Fruit fly (Drosophila melanogaster) whole organism, embryonic: ENCODE results near the gene Ufd1.
A peak's percentile ranks its signal among the peaks of the same experiment; 100 is the strongest.

Source experiments
- ATbp ChIP-seq: fragments of 200-800 bp; sonication (Bioruptor generic); optimal IDR thresholded peaks from 2 replicates; lab custom pipeline; 2017; ENCODE audit warnings: missing biosample characterization, mild to moderate bottlenecking, missing genetic modification characterization, missing genetic modification reagents
- Asciz ChIP-seq: fragments of 200-800 bp; sonication (Bioruptor generic); optimal IDR thresholded peaks from 2 replicates; lab custom pipeline; 2017; ENCODE audit warnings: missing biosample characterization, mild to moderate bottlenecking, missing genetic modification characterization, missing genetic modification reagents
- Atf6 ChIP-seq: fragments of 200-800 bp; sonication (Bioruptor generic); IDR thresholded peaks from 2 replicates; pipeline ENCODE4 v1.3.6; 2022; ENCODE audit warnings: missing biosample characterization, missing genetic modification characterization
- B-H2 ChIP-seq: fragments of 200-800 bp; sonication (Bioruptor generic); optimal IDR thresholded peaks from 2 replicates; lab custom pipeline; 2018; ENCODE audit warnings: missing biosample characterization, mild to moderate bottlenecking, missing genetic modification characterization
- Bdp1 ChIP-seq: fragments of 200-800 bp; sonication (Bioruptor generic); optimal IDR thresholded peaks from 3 replicates; lab custom pipeline; 2016; ENCODE audit warnings: missing biosample characterization, missing genetic modification characterization
- CG10543 ChIP-seq: fragments of 200-800 bp; sonication (Bioruptor generic); optimal IDR thresholded peaks from 3 replicates; lab custom pipeline; 2017; ENCODE audit warnings: missing biosample characterization, mild to moderate bottlenecking, missing genetic modification characterization, moderate library complexity
- CG11398 ChIP-seq: fragments of 200-800 bp; sonication (Bioruptor generic); optimal IDR thresholded peaks from 2 replicates; lab custom pipeline; 2016; ENCODE audit warnings: missing biosample characterization, missing genetic modification characterization
- CG12155 ChIP-seq: fragments of 200-800 bp; sonication (Bioruptor generic); optimal IDR thresholded peaks from 3 replicates; lab custom pipeline; 2016; ENCODE audit warnings: missing biosample characterization, missing genetic modification characterization
- CG12299 ChIP-seq: fragments of 200-800 bp; sonication (Bioruptor generic); optimal IDR thresholded peaks from 2 replicates; lab custom pipeline; 2018; ENCODE audit warnings: missing biosample characterization, mild to moderate bottlenecking, missing genetic modification characterization
- CG12659 ChIP-seq: fragments of 200-800 bp; sonication (Bioruptor generic); optimal IDR thresholded peaks from 3 replicates; lab custom pipeline; 2017; ENCODE audit warnings: mild to moderate bottlenecking, missing biosample characterization, missing genetic modification reagents, missing genetic modification characterization
- CG13894 ChIP-seq: fragments of 200-800 bp; sonication (Bioruptor generic); optimal IDR thresholded peaks from 3 replicates; lab custom pipeline; 2018; ENCODE audit warnings: missing biosample characterization, mild to moderate bottlenecking, missing genetic modification characterization, moderate library complexity
- CG14441 ChIP-seq: fragments of 200-800 bp; sonication (Bioruptor generic); IDR thresholded peaks from 2 replicates; pipeline ENCODE4 v1.3.6; 2022; ENCODE audit warnings: missing biosample characterization, missing genetic modification characterization
- CG14710 ChIP-seq: fragments of 200-800 bp; sonication (Bioruptor generic); optimal IDR thresholded peaks from 3 replicates; lab custom pipeline; 2019; ENCODE audit warnings: missing biosample characterization, mild to moderate bottlenecking, missing genetic modification characterization, moderate library complexity
- CG15073 ChIP-seq: fragments of 200-800 bp; sonication (Bioruptor generic); optimal IDR thresholded peaks from 2 replicates; lab custom pipeline; 2016; ENCODE audit warnings: missing biosample characterization, missing genetic modification characterization
- CG17359 ChIP-seq: fragments of 200-800 bp; sonication (Bioruptor generic); optimal IDR thresholded peaks from 3 replicates; lab custom pipeline; 2018; ENCODE audit warnings: missing biosample characterization, mild to moderate bottlenecking, missing genetic modification characterization, moderate library complexity
- CG17361 ChIP-seq: fragments of 200-800 bp; sonication (Bioruptor generic); IDR thresholded peaks from 3 replicates; pipeline ENCODE4 v1.3.6; 2022; ENCODE audit warnings: missing biosample characterization, missing genetic modification characterization
- CG18262 ChIP-seq: fragments of 200-800 bp; optimal IDR thresholded peaks from 3 replicates; lab custom pipeline; 2019; ENCODE audit warnings: missing biosample characterization, mild to moderate bottlenecking, missing genetic modification characterization, moderate library complexity
- CG2712 ChIP-seq: fragments of 200-800 bp; optimal IDR thresholded peaks from 3 replicates; lab custom pipeline; 2019; ENCODE audit warnings: missing biosample characterization, mild to moderate bottlenecking, missing genetic modification characterization, moderate library complexity
- CG2875 ChIP-seq: fragments of 200-800 bp; sonication (Bioruptor generic); optimal IDR thresholded peaks from 2 replicates; lab custom pipeline; 2017; ENCODE audit warnings: missing biosample characterization, mild to moderate bottlenecking, missing genetic modification characterization, missing genetic modification reagents
- CG30020 ChIP-seq: fragments of 200-800 bp; optimal IDR thresholded peaks from 2 replicates; lab custom pipeline; 2019; ENCODE audit warnings: missing biosample characterization, mild to moderate bottlenecking, missing genetic modification characterization, moderate library complexity
- CG3065 ChIP-seq: fragments of 200-800 bp; sonication (Bioruptor generic); optimal IDR thresholded peaks from 2 replicates; lab custom pipeline; 2016; ENCODE audit warnings: missing biosample characterization, missing genetic modification characterization
- CG33213 ChIP-seq: fragments of 200-800 bp; sonication (Bioruptor generic); optimal IDR thresholded peaks from 3 replicates; lab custom pipeline; 2016; ENCODE audit warnings: missing biosample characterization, missing genetic modification characterization
- CG5180 ChIP-seq: fragments of 200-800 bp; sonication (Bioruptor generic); optimal IDR thresholded peaks from 3 replicates; lab custom pipeline; 2017; ENCODE audit warnings: missing biosample characterization, missing genetic modification characterization, mild to moderate bottlenecking, moderate library complexity, missing genetic modification reagents
- CG6689 ChIP-seq: fragments of 200-800 bp; sonication (Bioruptor generic); IDR thresholded peaks from 2 replicates; pipeline ENCODE4 v1.3.6; 2022; ENCODE audit warnings: missing biosample characterization, missing genetic modification characterization
- CG6813 ChIP-seq: fragments of 200-800 bp; sonication (Bioruptor generic); optimal IDR thresholded peaks from 2 replicates; lab custom pipeline; 2017; ENCODE audit warnings: missing biosample characterization, missing genetic modification characterization, mild to moderate bottlenecking, moderate library complexity, missing genetic modification reagents
- CG9797 ChIP-seq: fragments of 200-800 bp; sonication (Bioruptor generic); optimal IDR thresholded peaks from 3 replicates; lab custom pipeline; 2018; ENCODE audit warnings: missing biosample characterization, mild to moderate bottlenecking, missing genetic modification characterization
- Dbx ChIP-seq: fragments of 200-800 bp; sonication (Bioruptor generic); IDR thresholded peaks from 3 replicates; pipeline ENCODE4 v1.3.6; 2022; ENCODE audit warnings: missing biosample characterization, missing genetic modification characterization
- Dip2 ChIP-seq: fragments of 200-800 bp; sonication (Bioruptor generic); IDR thresholded peaks from 2 replicates; pipeline ENCODE4 v1.3.6; 2022; ENCODE audit warnings: missing biosample characterization, missing genetic modification characterization
- Fer3 ChIP-seq: fragments of 200-800 bp; sonication (Bioruptor generic); optimal IDR thresholded peaks from 2 replicates; lab custom pipeline; 2018; ENCODE audit warnings: missing biosample characterization, mild to moderate bottlenecking, missing genetic modification characterization, moderate library complexity
- Hand ChIP-seq: fragments of 200-800 bp; sonication (Bioruptor generic); optimal IDR thresholded peaks from 2 replicates; lab custom pipeline; 2017; ENCODE audit warnings: mild to moderate bottlenecking, missing biosample characterization, missing genetic modification reagents, missing genetic modification characterization
- Max ChIP-seq: fragments of 200-800 bp; sonication (Bioruptor generic); optimal IDR thresholded peaks from 2 replicates; lab custom pipeline; 2016; ENCODE audit warnings: missing biosample characterization, mild to moderate bottlenecking, missing genetic modification characterization
- NK7.1 ChIP-seq: fragments of 200-800 bp; sonication (Bioruptor generic); optimal IDR thresholded peaks from 3 replicates; lab custom pipeline; 2016; ENCODE audit warnings: missing biosample characterization, missing genetic modification characterization
- Rfx ChIP-seq: fragments of 200-800 bp; sonication (Bioruptor generic); IDR thresholded peaks from 2 replicates; pipeline ENCODE4 v1.3.6; 2022; ENCODE audit warnings: missing biosample characterization, missing genetic modification characterization
- Xbp1 ChIP-seq: fragments of 200-800 bp; sonication (Bioruptor generic); optimal IDR thresholded peaks from 3 replicates; lab custom pipeline; 2016; ENCODE audit warnings: missing biosample characterization, mild to moderate bottlenecking, missing genetic modification characterization
- ap ChIP-seq: fragments of 200-800 bp; sonication (Bioruptor generic); IDR thresholded peaks from 2 replicates; pipeline ENCODE4 v1.3.6; 2022; ENCODE audit warnings: missing biosample characterization, missing genetic modification characterization
- cad ChIP-seq: fragments of >200 bp; optimal IDR thresholded peaks from 2 replicates; lab custom pipeline; 2017; ENCODE audit warnings: missing biosample characterization, missing genetic modification characterization
- dimm ChIP-seq: fragments of 200-800 bp; sonication (Bioruptor generic); IDR thresholded peaks from 2 replicates; pipeline ENCODE4 v1.3.6; 2022; ENCODE audit warnings: missing biosample characterization, missing genetic modification characterization
- dm ChIP-seq: fragments of 200-800 bp; sonication (Bioruptor generic); optimal IDR thresholded peaks from 3 replicates; lab custom pipeline; 2016; ENCODE audit warnings: missing biosample characterization, missing genetic modification characterization
- gt ChIP-seq: fragments of 200-800 bp; sonication (Bioruptor generic); IDR thresholded peaks from 2 replicates; pipeline ENCODE4 v1.3.6; 2022; ENCODE audit warnings: missing biosample characterization, missing genetic modification characterization
- inv ChIP-seq: fragments of 200-800 bp; sonication (Bioruptor generic); IDR thresholded peaks from 2 replicates; pipeline ENCODE4 v1.3.6; 2022; ENCODE audit warnings: missing biosample characterization, missing genetic modification characterization; ENCODE audit not compliant: partially characterized antibody
- lola ChIP-seq, 3 experiments: fragments of >200 bp in 2 of 3; fragments of 200-800 bp in 1 of 3; sonication (Bioruptor generic) in 1 of 3; optimal IDR thresholded peaks; 2 replicates each; lab custom pipeline; 2017 to 2019; ENCODE audit warnings: missing biosample characterization in 3 of 3, missing genetic modification characterization in 3 of 3, mild to moderate bottlenecking in 1 of 3, moderate library complexity in 1 of 3
- lov ChIP-seq, 2 experiments: fragments of 200-800 bp in 1 of 2; fragments of >200 bp in 1 of 2; sonication (Bioruptor generic) in 1 of 2; IDR thresholded peaks in 1 of 2; optimal IDR thresholded peaks in 1 of 2; 2 replicates in 1 of 2; 3 replicates in 1 of 2; pipeline versions ENCODE4 v1.3.6 to Lab custom; 2017 to 2022; ENCODE audit warnings: missing biosample characterization in 1 of 2, missing genetic modification characterization in 1 of 2
- mam ChIP-seq: fragments of 200-800 bp; sonication (Bioruptor generic); optimal IDR thresholded peaks from 3 replicates; lab custom pipeline; 2016; ENCODE audit warnings: missing biosample characterization, missing genetic modification characterization
- nerfin-2 ChIP-seq: fragments of 200-800 bp; sonication (Bioruptor generic); IDR thresholded peaks from 2 replicates; pipeline ENCODE4 v1.3.6; 2022; ENCODE audit warnings: missing biosample characterization, missing genetic modification characterization; ENCODE audit not compliant: partially characterized antibody
- otp ChIP-seq: fragments of 200-800 bp; sonication (Bioruptor generic); IDR thresholded peaks from 3 replicates; pipeline ENCODE4, ENCODE4 v1.3.6; 2022; ENCODE audit warnings: missing biosample characterization, missing genetic modification characterization
- psq ChIP-seq: fragments of 200-800 bp; sonication (Bioruptor generic); optimal IDR thresholded peaks from 2 replicates; lab custom pipeline; 2017; ENCODE audit warnings: missing biosample characterization, missing genetic modification characterization
- schlank ChIP-seq: fragments of 200-800 bp; sonication (Bioruptor generic); optimal IDR thresholded peaks from 2 replicates; lab custom pipeline; 2018; ENCODE audit warnings: missing biosample characterization, mild to moderate bottlenecking, missing genetic modification characterization
- slp2 ChIP-seq: fragments of 200-800 bp; sonication (Bioruptor generic); optimal IDR thresholded peaks from 2 replicates; lab custom pipeline; 2016; ENCODE audit warnings: missing biosample characterization, missing genetic modification characterization
- so ChIP-seq: fragments of 200-800 bp; sonication (Bioruptor generic); IDR thresholded peaks from 3 replicates; pipeline ENCODE4 v1.3.6; 2022; ENCODE audit warnings: missing biosample characterization, missing genetic modification characterization
- tx ChIP-seq: fragments of 200-800 bp; sonication (Bioruptor generic); optimal IDR thresholded peaks from 2 replicates; lab custom pipeline; 2016; ENCODE audit warnings: missing biosample characterization, missing genetic modification characterization
- zfh1 ChIP-seq: fragments of 200-800 bp; sonication (Bioruptor generic); IDR thresholded peaks from 3 replicates; pipeline ENCODE4 v1.3.6; 2022; ENCODE audit warnings: missing biosample characterization, missing genetic modification characterization

Ufd1 gene

dm6 chr3L:11107432-11107831 is 15.6 kb downstream of the Ufd1 start, which contains the start of gene CG32073 (continued):
- TF ChIP-seq mam (no peak), CG9797 (no peak), CG11398 (GFP tag; lab: Kevin White, UChicago) (no peak), CG14441 (no peak), nerfin-2 (GFP tag; lab: Robert Waterston, UW) (no peak), Max (GFP tag; lab: Kevin White, UChicago) (peak; percentile 35), CG14710 (tag; lab: Kevin White, UChicago) (peak; percentile 42), CG6689 (GFP tag; lab: Robert Waterston, UW) (no peak), so (GFP tag; lab: Robert Waterston, UW) (no peak), CG33213 (GFP tag; lab: Kevin White, UChicago) (peak; percentile 34), schlank (tag; lab: Kevin White, UChicago) (peak; percentile 33), tx (GFP tag; lab: Kevin White, UChicago) (no peak), Xbp1 (GFP tag; lab: Kevin White, UChicago) (no peak), Bdp1 (GFP tag; lab: Kevin White, UChicago) (no peak), ap (GFP tag; lab: Robert Waterston, UW) (no peak), ATbp (GFP tag; lab: Kevin White, UChicago) (peak; percentile 51), CG17361 (GFP tag; lab: Robert Waterston, UW) (peak; percentile 53; the same call in 2 of the 3 replicates), Fer3 (tag; lab: Kevin White, UChicago) (no peak), slp2 (GFP tag; lab: Kevin White, UChicago) (no peak), psq (no peak), B-H2 (GFP tag; lab: Kevin White, UChicago) (no peak), Asciz (GFP tag; lab: Kevin White, UChicago) (peak; percentile 23), Dbx (peak; percentile 25; the same call in 1 of the 3 replicates), lola (GFP tag; optimal IDR thresholded peaks at IDR 0.05; lab: Kevin White, UChicago) (no peak), CG17359 (peak; percentile 10), gt (no peak), CG30020 (no peak), Atf6 (GFP tag; lab: Robert Waterston, UW) (no peak), inv (no peak), CG10543 (GFP tag; lab: Kevin White, UChicago) (peak; percentile 40), CG5180 (GFP tag; lab: Kevin White, UChicago) (peak; percentile 42), zfh1 (GFP tag; lab: Robert Waterston, UW) (no peak), cad (GFP tag; lab: Kevin White, UChicago) (no peak), CG15073 (GFP tag; lab: Kevin White, UChicago) (no peak), Dip2 (no peak), CG13894 (tag; lab: Kevin White, UChicago) (no peak), Hand (GFP tag; lab: Kevin White, UChicago) (no peak), CG18262 (tag; lab: Kevin White, UChicago) (peak; percentile 43), CG6813 (peak; percentile 55), CG12155 (no peak), dm (GFP tag; lab: Kevin White, UChicago) (no peak), CG12299 (no peak), CG12659 (GFP tag; lab: Kevin White, UChicago) (no peak), NK7.1 (GFP tag; lab: Kevin White, UChicago) (no peak), CG2712 (tag; lab: Kevin White, UChicago) (peak; percentile 44), CG2875 (GFP tag; lab: Kevin White, UChicago) (peak; percentile 29), Rfx (no peak), lov (optimal IDR thresholded peaks at IDR 0.05; lab: Kevin White, UChicago) (no peak), lov (GFP tag; IDR thresholded peaks at IDR 0.05; lab: Robert Waterston, UW) (no peak), CG3065 (GFP tag; lab: Kevin White, UChicago) (no peak), dimm (GFP tag; lab: Robert Waterston, UW) (no peak), otp (GFP tag; lab: Robert Waterston, UW) (no peak)
